Fruit fly (Drosophila melanogaster): Measurements from ENCODE around the gene galla-2.

dm6 chr3L:10854801-10855418, 27.8 kb upstream of the galla-2 start:
- TF ChIP-seq insv (optimal IDR thresholded peaks at IDR 0.05), result no peak
- no peak for TF ChIP-seq Myc (optimal IDR thresholded peaks at IDR 0.05)
- no peak for TF ChIP-seq h (optimal IDR thresholded peaks at IDR 0.05)
- no peak for TF ChIP-seq psq (optimal IDR thresholded peaks at IDR 0.05)
- TF ChIP-seq Sin3A (optimal IDR thresholded peaks at IDR 0.05), result no peak

Measured in Kc167 (cell line).